Fruit fly (Drosophila melanogaster): ENCODE data around the gene Cpr67Fb.

Cpr67Fb gene

dm6 chr3L:10938108-10938507, 44.1 kb downstream of the Cpr67Fb start:
- no peak for TF ChIP-seq esn (GFP tag; optimal IDR thresholded peaks at IDR 0.05)
- TF ChIP-seq Ets21C (GFP tag; optimal IDR thresholded peaks at IDR 0.05) = no peak
- no peak for TF ChIP-seq net (GFP tag; optimal IDR thresholded peaks at IDR 0.05)
- TF ChIP-seq ss (GFP tag; optimal IDR thresholded peaks at IDR 0.05) = no peak
- no peak for TF ChIP-seq CG8119 (GFP tag; IDR thresholded peaks at IDR 0.05)
- TF ChIP-seq eg (GFP tag; IDR thresholded peaks at IDR 0.05) = peak; percentile 77
- TF ChIP-seq pdm3 (GFP tag; optimal IDR thresholded peaks at IDR 0.05) = no peak
- TF ChIP-seq CG6163 (GFP tag; IDR thresholded peaks at IDR 0.05) = peak; percentile 28; the same call in 1 of the 3 replicates
- no peak for TF ChIP-seq CG31627 (GFP tag; optimal IDR thresholded peaks at IDR 0.05)
- TF ChIP-seq Hr39 (GFP tag; optimal IDR thresholded peaks at IDR 0.05) = no peak
- peak; percentile 14 for TF ChIP-seq Eip78C (GFP tag)
- TF ChIP-seq CG11762 (GFP tag; optimal IDR thresholded peaks at IDR 0.05; ENCODE audit: insufficient read depth) = no peak
- TF ChIP-seq CG3032 (tag; optimal IDR thresholded peaks at IDR 0.05) = no peak
- TF ChIP-seq Hr4 (GFP tag; optimal IDR thresholded peaks at IDR 0.05) = no peak
- TF ChIP-seq CG6276 (GFP tag; optimal IDR thresholded peaks at IDR 0.05) = peak; percentile 42
- no peak for TF ChIP-seq CG6854 (GFP tag; optimal IDR thresholded peaks at IDR 0.05)

- peak; percentile 54 for TF ChIP-seq acj6 (GFP tag; optimal IDR thresholded peaks at IDR 0.05)
- peak; percentile 47 for TF ChIP-seq fd85E (GFP tag; optimal IDR thresholded peaks at IDR 0.05)
- peak; percentile 81 for TF ChIP-seq Eip75B (GFP tag; optimal IDR thresholded peaks at IDR 0.05)
- no peak for TF ChIP-seq Gug (GFP tag; IDR thresholded peaks at IDR 0.05)
- no peak for TF ChIP-seq CG4318 (GFP tag; optimal IDR thresholded peaks at IDR 0.05)
- peak; percentile 40 for TF ChIP-seq OdsH (GFP tag; optimal IDR thresholded peaks at IDR 0.05)
- no peak for TF ChIP-seq CG9139 (GFP tag; optimal IDR thresholded peaks at IDR 0.05)
- TF ChIP-seq Eip93F (GFP tag; optimal IDR thresholded peaks at IDR 0.05) = peak; percentile 38
- peak; percentile 8 for TF ChIP-seq CG6276 (GFP tag; optimal IDR thresholded peaks at IDR 0.05)
- TF ChIP-seq cyc (GFP tag; optimal IDR thresholded peaks at IDR 0.05) = peak; percentile 80
- peak; percentile 51 for TF ChIP-seq CG11762 (GFP tag; optimal IDR thresholded peaks at IDR 0.05; ENCODE audit: insufficient read depth)
- TF ChIP-seq CG34406 (GFP tag; optimal IDR thresholded peaks at IDR 0.05) = peak; percentile 62
- TF ChIP-seq CG6792 (GFP tag; optimal IDR thresholded peaks at IDR 0.05) = peak; percentile 68
- TF ChIP-seq CG31627 (GFP tag; optimal IDR thresholded peaks at IDR 0.05) = peak; percentile 59
- peak; percentile 70 for TF ChIP-seq CG3032 (tag; optimal IDR thresholded peaks at IDR 0.05)
- TF ChIP-seq Ets21C (GFP tag; optimal IDR thresholded peaks at IDR 0.05) = peak; percentile 50
- TF ChIP-seq CG3919 (GFP tag; optimal IDR thresholded peaks at IDR 0.05) = peak; percentile 78
- peak; percentile 36 for TF ChIP-seq fd59A (GFP tag; optimal IDR thresholded peaks at IDR 0.05)
- no peak for TF ChIP-seq Hr38 (GFP tag; optimal IDR thresholded peaks at IDR 0.05)
- no peak for TF ChIP-seq dac (GFP tag; optimal IDR thresholded peaks at IDR 0.05)
- peak; percentile 58 for TF ChIP-seq CG10631 (GFP tag; optimal IDR thresholded peaks at IDR 0.05)
- TF ChIP-seq Sox15 (GFP tag; optimal IDR thresholded peaks at IDR 0.05) = no peak
- peak; percentile 90 for TF ChIP-seq svp (GFP tag)
- TF ChIP-seq CG32006 (GFP tag; optimal IDR thresholded peaks at IDR 0.05) = peak; percentile 57
- TF ChIP-seq CG7368 (GFP tag; optimal IDR thresholded peaks at IDR 0.05) = peak; percentile 76
- TF ChIP-seq Eip78C (GFP tag) = peak; percentile 92
- TF ChIP-seq CG6808 (GFP tag; optimal IDR thresholded peaks at IDR 0.05) = peak; percentile 62
- TF ChIP-seq vri (GFP tag; optimal IDR thresholded peaks at IDR 0.05) = peak; percentile 67
- TF ChIP-seq esn (GFP tag; optimal IDR thresholded peaks at IDR 0.05) = peak; percentile 83
- TF ChIP-seq CG16779 (tag; optimal IDR thresholded peaks at IDR 0.05) = peak; percentile 28
- peak; percentile 39 for TF ChIP-seq Blimp-1 (GFP tag; optimal IDR thresholded peaks at IDR 0.05)
- TF ChIP-seq net (GFP tag; optimal IDR thresholded peaks at IDR 0.05) = peak; percentile 51
- TF ChIP-seq CG11294 (GFP tag; IDR thresholded peaks at IDR 0.05) = no peak
- TF ChIP-seq Hr39 (GFP tag; optimal IDR thresholded peaks at IDR 0.05) = peak; percentile 78
- peak; percentile 7 for TF ChIP-seq Hr4 (GFP tag; optimal IDR thresholded peaks at IDR 0.05)
- peak; percentile 73 for TF ChIP-seq pdm3 (GFP tag; optimal IDR thresholded peaks at IDR 0.05)
- TF ChIP-seq CG6163 (GFP tag; IDR thresholded peaks at IDR 0.05) = peak; percentile 78
- TF ChIP-seq ss (GFP tag; optimal IDR thresholded peaks at IDR 0.05) = peak; percentile 63 to 76
- TF ChIP-seq dsx (GFP tag; optimal IDR thresholded peaks at IDR 0.05; ENCODE audit: poor library complexity, severe bottlenecking) = peak; percentile 64
- peak; percentile 81 for TF ChIP-seq Sox102F (GFP tag; optimal IDR thresholded peaks at IDR 0.05)
- TF ChIP-seq CG8632 (GFP tag; optimal IDR thresholded peaks at IDR 0.05) = peak; percentile 59
- peak; percentile 77 for TF ChIP-seq CG1621 (tag; optimal IDR thresholded peaks at IDR 0.05)
- TF ChIP-seq Met (GFP tag; optimal IDR thresholded peaks at IDR 0.05) = peak; percentile 79
- 0 out of 3 replicates have a peak, but pooled peaks have one; percentile 43 for TF ChIP-seq CG8119 (GFP tag; IDR thresholded peaks at IDR 0.05)
- peak; percentile 40 for TF ChIP-seq CG8319 (GFP tag; optimal IDR thresholded peaks at IDR 0.05)
- peak; percentile 80 for TF ChIP-seq topi (GFP tag; optimal IDR thresholded peaks at IDR 0.05)
Measured at dm6 chr3L:10940312-10940711, 46.3 kb downstream of the Cpr67Fb start.

Data from whole organism, prepupa.